Worm (Caenorhabditis elegans) whole organism, L2 larva: ENCODE data around the gene Y57G11C.22.
A peak's percentile ranks its signal among the peaks of the same experiment; 100 is the strongest.

Experiments used
- F13H6.1 ChIP-seq: sonication (generic microtip); optimal IDR thresholded peaks from 2 replicates; lab custom pipeline; 2016; ENCODE audit warnings: missing genetic modification characterization, missing compliant biosample characterization
- ZK546.5 ChIP-seq: sonication (generic microtip); optimal IDR thresholded peaks from 2 replicates; lab custom pipeline; 2017; ENCODE audit warnings: missing biosample characterization, missing genetic modification characterization
- aly-2 ChIP-seq: fragments of 150-350 bp; optimal IDR thresholded peaks from 2 replicates; lab custom pipeline; 2014; ENCODE audit warnings: missing biosample characterization, missing genetic modification characterization
- fos-1 ChIP-seq: fragments of 150-350 bp; optimal IDR thresholded peaks from 2 replicates; lab custom pipeline; 2014; ENCODE audit warnings: missing biosample characterization, missing genetic modification characterization
- lin-11 ChIP-seq: fragments of 150-350 bp; sonication (generic microtip); optimal IDR thresholded peaks from 2 replicates; lab custom pipeline; 2014; ENCODE audit warnings: missing biosample characterization, missing genetic modification characterization, inconsistent platforms, mixed read lengths
- mdl-1 ChIP-seq, 2 experiments: fragments of 150-350 bp in 1 of 2; sonication (generic microtip) in 1 of 2; optimal IDR thresholded peaks; 2 replicates each; lab custom pipeline; 2017; ENCODE audit warnings: missing biosample characterization in 2 of 2, missing genetic modification characterization in 2 of 2
- nhr-11 ChIP-seq: fragments of 150-350 bp; optimal IDR thresholded peaks from 2 replicates; lab custom pipeline; 2014; ENCODE audit warnings: missing biosample characterization, missing genetic modification characterization
- nhr-129 ChIP-seq: fragments of 150-350 bp; optimal IDR thresholded peaks from 2 replicates; lab custom pipeline; 2014; ENCODE audit warnings: missing biosample characterization, missing genetic modification characterization
- nhr-77 ChIP-seq: fragments of 150-350 bp; optimal IDR thresholded peaks from 2 replicates; lab custom pipeline; 2014; ENCODE audit warnings: missing biosample characterization, missing genetic modification characterization
- sem-4 ChIP-seq: fragments of 150-350 bp; optimal IDR thresholded peaks from 2 replicates; lab custom pipeline; 2014; ENCODE audit warnings: missing biosample characterization, missing genetic modification reagents, missing genetic modification characterization
- skn-1 ChIP-seq: sonication (generic microtip); optimal IDR thresholded peaks from 2 replicates; lab custom pipeline; 2017; ENCODE audit warnings: missing biosample characterization, missing genetic modification characterization
- snpc-4 ChIP-seq: fragments of 150-350 bp; optimal IDR thresholded peaks from 2 replicates; lab custom pipeline; 2014; ENCODE audit warnings: missing biosample characterization, missing genetic modification characterization
- ztf-1 ChIP-seq: fragments of 200-800 bp; sonication (Bioruptor generic); conservative IDR thresholded peaks from 2 replicates; pipeline ENCODE4 v1.3.6; 2022; ENCODE audit warnings: missing genetic modification characterization, missing compliant biosample characterization

- TF ChIP-seq ztf-1, result no peak
- TF ChIP-seq sem-4 (tag; lab: Kevin White, UChicago), result no peak
- peak; percentile 64 for TF ChIP-seq fos-1 (tag; lab: Kevin White, UChicago)
- TF ChIP-seq aly-2 (tag; lab: Kevin White, UChicago), result no peak
- peak; percentile 90 for TF ChIP-seq nhr-129 (tag; lab: Kevin White, UChicago)
- no peak for TF ChIP-seq ZK546.5 (tag; lab: Kevin White, UChicago)
- no peak for TF ChIP-seq lin-11 (tag; lab: Kevin White, UChicago)
- no peak for TF ChIP-seq snpc-4 (tag; lab: Kevin White, UChicago)
- no peak for TF ChIP-seq skn-1 (tag; lab: Kevin White, UChicago)
- TF ChIP-seq mdl-1 (tag; optimal IDR thresholded peaks at IDR 0.05; lab: Kevin White, UChicago), result no peak
- TF ChIP-seq nhr-11 (tag; lab: Kevin White, UChicago), result no peak
- TF ChIP-seq F13H6.1 (tag; lab: Kevin White, UChicago), result peak; percentile 89
- TF ChIP-seq nhr-77, result no peak
Measured at ce11 chrIV:14872320-14872719, 35.3 kb downstream of the Y57G11C.22 start.
